Worm (Caenorhabditis elegans) whole organism, young adult: ENCODE results near the gene tdp-1.

Experiments used
- B0019.2 ChIP-seq: fragments of 200-800 bp; sonication (Bioruptor generic); conservative IDR thresholded peaks from 2 replicates; pipeline ENCODE4 v1.3.6; 2022; ENCODE audit warnings: missing genetic modification reagents, missing genetic modification characterization, missing compliant biosample characterization
- C17E4.6 ChIP-seq: fragments of 200-800 bp; sonication (Bioruptor generic); IDR thresholded peaks from 2 replicates; pipeline ENCODE4 v1.3.6; 2022; ENCODE audit warnings: missing genetic modification reagents, missing genetic modification characterization, missing compliant biosample characterization
- D2030.7 ChIP-seq: fragments of 200-800 bp; sonication (Bioruptor generic); IDR thresholded peaks from 2 replicates; pipeline ENCODE4 v1.3.6; 2022; ENCODE audit warnings: missing genetic modification reagents, missing genetic modification characterization, missing compliant biosample characterization
- F10E7.11 ChIP-seq: sonication (generic microtip); optimal IDR thresholded peaks from 2 replicates; lab custom pipeline; 2017; ENCODE audit warnings: mild to moderate bottlenecking, missing genetic modification characterization, moderate library complexity, missing compliant biosample characterization
- F23B12.7 ChIP-seq: sonication (generic microtip); optimal IDR thresholded peaks from 2 replicates; lab custom pipeline; 2017; ENCODE audit warnings: missing genetic modification characterization, mild to moderate bottlenecking, missing compliant biosample characterization, antibody characterized with exemption, moderate library complexity; ENCODE audit not compliant: insufficient read depth
- F49E8.2 ChIP-seq: sonication (generic microtip); optimal IDR thresholded peaks from 3 replicates; lab custom pipeline; 2017; ENCODE audit warnings: missing genetic modification characterization, mild to moderate bottlenecking, missing compliant biosample characterization, antibody characterized with exemption, moderate library complexity; ENCODE audit not compliant: insufficient read depth
- F57C9.4 ChIP-seq: sonication (generic microtip); optimal IDR thresholded peaks from 2 replicates; lab custom pipeline; 2017; ENCODE audit warnings: mild to moderate bottlenecking, missing genetic modification characterization, missing compliant biosample characterization
- T07F8.4 ChIP-seq: sonication (generic microtip); optimal IDR thresholded peaks from 2 replicates; lab custom pipeline; 2016; ENCODE audit warnings: mild to moderate bottlenecking, missing genetic modification characterization, moderate library complexity, missing compliant biosample characterization
- Y53F4B.3 ChIP-seq: fragments of 200-800 bp; sonication (Bioruptor generic); IDR thresholded peaks from 2 replicates; pipeline ENCODE4 v1.3.6; 2022; ENCODE audit warnings: missing genetic modification reagents, missing genetic modification characterization, missing compliant biosample characterization
- Y67H2A.10 ChIP-seq: fragments of 200-800 bp; sonication (Bioruptor generic); conservative IDR thresholded peaks from 2 replicates; pipeline ENCODE4 v1.3.6; 2022; ENCODE audit warnings: missing genetic modification reagents, missing genetic modification characterization, missing compliant biosample characterization
- ZK185.1 ChIP-seq: sonication (generic microtip); optimal IDR thresholded peaks from 2 replicates; lab custom pipeline; 2016; ENCODE audit warnings: mild to moderate bottlenecking, missing genetic modification characterization, missing compliant biosample characterization; ENCODE audit not compliant: poor library complexity, severe bottlenecking
- attf-3 ChIP-seq: fragments of 200-800 bp; sonication (Bioruptor generic); conservative IDR thresholded peaks from 2 replicates; pipeline ENCODE4 v1.3.6; 2022; ENCODE audit warnings: missing genetic modification reagents, missing genetic modification characterization, missing compliant biosample characterization
- attf-5 ChIP-seq: fragments of 200-800 bp; sonication (Bioruptor generic); optimal IDR thresholded peaks from 2 replicates; lab custom pipeline; 2018; ENCODE audit warnings: mild to moderate bottlenecking, missing genetic modification characterization, missing compliant biosample characterization
- bed-1 ChIP-seq: fragments of 200-800 bp; sonication (Bioruptor generic); IDR thresholded peaks from 2 replicates; pipeline ENCODE4 v1.3.6; 2022; ENCODE audit warnings: missing genetic modification reagents, missing genetic modification characterization, missing compliant biosample characterization
- cebp-1 ChIP-seq, 2 experiments: fragments of 200-800 bp in 1 of 2; sonication (Bioruptor generic) in 1 of 2; sonication (generic microtip) in 1 of 2; IDR thresholded peaks in 1 of 2; optimal IDR thresholded peaks in 1 of 2; 2 replicates each; pipeline versions ENCODE4 v1.3.6 to Lab custom; 2017 to 2022; ENCODE audit warnings: missing compliant biosample characterization in 2 of 2, missing genetic modification characterization in 2 of 2, mild to moderate bottlenecking in 1 of 2, missing genetic modification reagents in 1 of 2, moderate library complexity in 1 of 2
- ceh-79 ChIP-seq: sonication (generic microtip); optimal IDR thresholded peaks from 2 replicates; lab custom pipeline; 2017; ENCODE audit warnings: mild to moderate bottlenecking, missing genetic modification characterization, missing compliant biosample characterization
- ceh-91 ChIP-seq: fragments of 200-800 bp; sonication (Bioruptor generic); IDR thresholded peaks from 2 replicates; pipeline ENCODE4 v1.3.6; 2022; ENCODE audit warnings: missing genetic modification reagents, missing genetic modification characterization, missing compliant biosample characterization
- dpff-1 ChIP-seq: sonication (generic microtip); optimal IDR thresholded peaks from 2 replicates; lab custom pipeline; 2017; ENCODE audit warnings: mild to moderate bottlenecking, missing genetic modification characterization, missing compliant biosample characterization
- egl-44 ChIP-seq: fragments of 200-800 bp; sonication (Bioruptor generic); IDR thresholded peaks from 2 replicates; pipeline ENCODE4 v1.3.6; 2022; ENCODE audit warnings: missing genetic modification reagents, missing genetic modification characterization, missing compliant biosample characterization
- egrh-3 ChIP-seq: fragments of 200-800 bp; sonication (Bioruptor generic); IDR thresholded peaks from 2 replicates; pipeline ENCODE4 v1.3.6; 2022; ENCODE audit warnings: missing genetic modification reagents, missing genetic modification characterization, missing compliant biosample characterization
- ekl-4 ChIP-seq: fragments of 200-800 bp; sonication (Bioruptor generic); IDR thresholded peaks from 2 replicates; pipeline ENCODE4 v1.3.6; 2022; ENCODE audit warnings: missing genetic modification reagents, missing genetic modification characterization, missing compliant biosample characterization
- lag-1 ChIP-seq: fragments of 200-800 bp; sonication (Bioruptor generic); IDR thresholded peaks from 2 replicates; pipeline ENCODE4 v1.3.6; 2022; ENCODE audit warnings: missing genetic modification reagents, missing genetic modification characterization, missing compliant biosample characterization
- lin-26 ChIP-seq: fragments of 200-800 bp; sonication (Bioruptor generic); IDR thresholded peaks from 2 replicates; pipeline ENCODE4 v1.3.6; 2022; ENCODE audit warnings: missing genetic modification reagents, missing genetic modification characterization, missing compliant biosample characterization
- lin-40 ChIP-seq: sonication (generic microtip); optimal IDR thresholded peaks from 2 replicates; lab custom pipeline; 2016; ENCODE audit warnings: missing genetic modification characterization, mild to moderate bottlenecking, missing compliant biosample characterization, missing genotype, missing genetic modification reagents
- lin-54 ChIP-seq: fragments of 200-800 bp; sonication (Bioruptor generic); optimal IDR thresholded peaks from 2 replicates; lab custom pipeline; 2018; ENCODE audit warnings: mild to moderate bottlenecking, missing genetic modification characterization, missing compliant biosample characterization
- lir-1 ChIP-seq: fragments of 200-800 bp; sonication (Bioruptor generic); conservative IDR thresholded peaks from 2 replicates; pipeline ENCODE4 v1.3.6; 2022; ENCODE audit warnings: missing genetic modification reagents, missing genetic modification characterization, missing compliant biosample characterization
- lsy-27 ChIP-seq: sonication (generic microtip); optimal IDR thresholded peaks from 2 replicates; lab custom pipeline; 2017; ENCODE audit warnings: missing genetic modification characterization, mild to moderate bottlenecking, missing compliant biosample characterization, antibody characterized with exemption, missing genotype, borderline replicate concordance; ENCODE audit not compliant: insufficient read depth
- madf-10 ChIP-seq: sonication (generic microtip); optimal IDR thresholded peaks from 2 replicates; lab custom pipeline; 2016; ENCODE audit warnings: mild to moderate bottlenecking, missing genetic modification characterization, missing compliant biosample characterization
- madf-3 ChIP-seq: fragments of 200-800 bp; sonication (Bioruptor generic); IDR thresholded peaks from 2 replicates; pipeline ENCODE4 v1.3.6; 2022; ENCODE audit warnings: missing genetic modification reagents, missing genetic modification characterization, missing compliant biosample characterization
- mes-4 ChIP-seq: sonication (generic microtip); optimal IDR thresholded peaks from 2 replicates; lab custom pipeline; 2016; ENCODE audit warnings: missing genotype, missing genetic modification characterization, missing compliant biosample characterization
- nhr-80 ChIP-seq: sonication (generic microtip); optimal IDR thresholded peaks from 2 replicates; lab custom pipeline; 2016; ENCODE audit warnings: missing genetic modification characterization, missing compliant biosample characterization
- nhr-90 ChIP-seq: sonication (generic microtip); optimal IDR thresholded peaks from 2 replicates; lab custom pipeline; 2016; ENCODE audit warnings: missing genotype, mild to moderate bottlenecking, missing genetic modification characterization, missing compliant biosample characterization
- sdz-38 ChIP-seq: sonication (generic microtip); optimal IDR thresholded peaks from 2 replicates; lab custom pipeline; 2016; ENCODE audit warnings: missing genotype, missing genetic modification characterization, missing compliant biosample characterization
- snpc-1.3 ChIP-seq: sonication (generic microtip); optimal IDR thresholded peaks from 2 replicates; lab custom pipeline; 2017; ENCODE audit warnings: missing genetic modification characterization, mild to moderate bottlenecking, missing compliant biosample characterization, antibody characterized with exemption, moderate library complexity, missing genotype, missing genetic modification reagents; ENCODE audit not compliant: insufficient read depth
- snpc-3.4 ChIP-seq: sonication (generic microtip); optimal IDR thresholded peaks from 2 replicates; lab custom pipeline; 2017; ENCODE audit warnings: missing genetic modification characterization, mild to moderate bottlenecking, missing compliant biosample characterization, antibody characterized with exemption, moderate library complexity, missing genotype, missing genetic modification reagents
- unc-62 ChIP-seq: fragments of 150-350 bp; optimal IDR thresholded peaks from 2 replicates; lab custom pipeline; 2014; ENCODE audit warnings: missing biosample characterization, missing genetic modification reagents, missing genetic modification characterization
- xnd-1 ChIP-seq: sonication (generic microtip); optimal IDR thresholded peaks from 2 replicates; lab custom pipeline; 2016; ENCODE audit warnings: missing genotype, missing genetic modification reagents, missing genetic modification characterization, missing compliant biosample characterization
- zfh-2 ChIP-seq: fragments of 200-800 bp; sonication (Bioruptor generic); conservative IDR thresholded peaks from 2 replicates; pipeline ENCODE4 v1.3.6; 2022; ENCODE audit warnings: missing genetic modification reagents, missing genetic modification characterization, missing compliant biosample characterization
- ztf-22 ChIP-seq: fragments of 200-800 bp; sonication (Bioruptor generic); optimal IDR thresholded peaks from 2 replicates; lab custom pipeline; 2018; ENCODE audit warnings: mild to moderate bottlenecking, missing genetic modification characterization, moderate library complexity, missing compliant biosample characterization
- ztf-3 ChIP-seq: fragments of 200-800 bp; sonication (Bioruptor generic); optimal IDR thresholded peaks from 2 replicates; lab custom pipeline; 2018; ENCODE audit warnings: mild to moderate bottlenecking, missing genetic modification characterization, missing compliant biosample characterization

tdp-1 gene

ce11 chrII:8953703-8954102 lies 43.9 kb upstream of the tdp-1 start:
- TF ChIP-seq lin-40 (tag; lab: Kevin White, UChicago) (no peak), zfh-2 (GFP tag; lab: Robert Waterston, UW) (no peak), F57C9.4 (no peak), D2030.7 (GFP tag; lab: Robert Waterston, UW) (no peak), F49E8.2 (tag; lab: Kevin White, UChicago) (no peak)

ce11 chrII:8956896-8957295 lies 40.7 kb upstream of the tdp-1 start:
- TF ChIP-seq zfh-2 (GFP tag; lab: Robert Waterston, UW) (no peak), T07F8.4 (tag; lab: Kevin White, UChicago) (no peak), ekl-4 (GFP tag; lab: Robert Waterston, UW) (no peak), Y67H2A.10 (GFP tag; lab: Robert Waterston, UW) (no peak), attf-3 (GFP tag; lab: Robert Waterston, UW) (no peak), ztf-22 (GFP tag; lab: Kevin White, UChicago) (no peak), C17E4.6 (no peak), ZK185.1 (no peak), B0019.2 (no peak), F10E7.11 (tag; lab: Kevin White, UChicago) (no peak), sdz-38 (tag; lab: Kevin White, UChicago) (no peak), lir-1 (GFP tag; lab: Robert Waterston, UW) (no peak), F23B12.7 (no peak), xnd-1 (tag; lab: Kevin White, UChicago) (no peak), nhr-80 (tag; lab: Kevin White, UChicago) (no peak), madf-10 (tag; lab: Kevin White, UChicago) (no peak), lag-1 (GFP tag; lab: Robert Waterston, UW) (no peak), F57C9.4 (no peak), egl-44 (GFP tag; lab: Robert Waterston, UW) (no peak)
- TF ChIP-seq, all 124 proteins: peak for 0

- TF ChIP-seq madf-3 (GFP tag; lab: Robert Waterston, UW) (0 out of 2 replicates have a peak, but pooled peaks have one; percentile 33), snpc-3.4 (tag; lab: Kevin White, UChicago) (no peak)
Observed at ce11 chrII:8959081-8959480, 38.5 kb upstream of the tdp-1 start.

ce11 chrII:8960414-8960813 lies 37.2 kb upstream of the tdp-1 start, which contains the start of gene cal-2:
Gene cal-2, plus strand, starts transcription at chrII:8960714.
- no peak for TF ChIP-seq lin-26
- no peak for TF ChIP-seq dpff-1 (tag; lab: Kevin White, UChicago)
- TF ChIP-seq egrh-3 (GFP tag; lab: Robert Waterston, UW) = no peak
- TF ChIP-seq bed-1 (GFP tag; lab: Robert Waterston, UW) = no peak
- TF ChIP-seq ztf-3 = no peak
- TF ChIP-seq C17E4.6 = no peak
- TF ChIP-seq lsy-27 (tag; lab: Kevin White, UChicago) = no peak
- no peak for TF ChIP-seq unc-62 (GFP tag; lab: Kevin White, UChicago)
- no peak for TF ChIP-seq attf-5 (GFP tag; lab: Kevin White, UChicago)
- no peak for TF ChIP-seq Y53F4B.3
- TF ChIP-seq F57C9.4 = no peak
- TF ChIP-seq ceh-91 (GFP tag; lab: Robert Waterston, UW) = no peak
- TF ChIP-seq snpc-1.3 (tag; lab: Kevin White, UChicago) = no peak
- no peak for TF ChIP-seq zfh-2 (GFP tag; lab: Robert Waterston, UW)
- TF ChIP-seq lin-54 (GFP tag; lab: Kevin White, UChicago) = no peak
- TF ChIP-seq mes-4 (tag; lab: Kevin White, UChicago) = no peak
- TF ChIP-seq B0019.2 = no peak
- no peak for TF ChIP-seq nhr-90
- TF ChIP-seq ceh-79 (tag; lab: Kevin White, UChicago) = no peak
- no peak for TF ChIP-seq cebp-1 (GFP tag; IDR thresholded peaks at IDR 0.05; lab: Robert Waterston, UW)
- TF ChIP-seq cebp-1 (tag; optimal IDR thresholded peaks at IDR 0.05; lab: Kevin White, UChicago) = no peak
- TF ChIP-seq, all 124 proteins: peak for 0
